Worm (Caenorhabditis elegans) whole organism, L3 larva: ENCODE results near the gene ZK1067.3.

Experiments used
- aly-2 ChIP-seq: fragments of 150-350 bp; optimal IDR thresholded peaks from 2 replicates; lab custom pipeline; 2014; ENCODE audit warnings: missing biosample characterization, missing genetic modification characterization
- ceh-82 ChIP-seq: fragments of 150-350 bp; optimal IDR thresholded peaks from 2 replicates; lab custom pipeline; 2014; ENCODE audit warnings: missing biosample characterization, missing genetic modification characterization
- unc-62 ChIP-seq: fragments of 150-350 bp; sonication (generic microtip); optimal IDR thresholded peaks from 4 replicates; lab custom pipeline; 2014; ENCODE audit warnings: missing biosample characterization, missing genetic modification reagents, missing genetic modification characterization

DNA sequence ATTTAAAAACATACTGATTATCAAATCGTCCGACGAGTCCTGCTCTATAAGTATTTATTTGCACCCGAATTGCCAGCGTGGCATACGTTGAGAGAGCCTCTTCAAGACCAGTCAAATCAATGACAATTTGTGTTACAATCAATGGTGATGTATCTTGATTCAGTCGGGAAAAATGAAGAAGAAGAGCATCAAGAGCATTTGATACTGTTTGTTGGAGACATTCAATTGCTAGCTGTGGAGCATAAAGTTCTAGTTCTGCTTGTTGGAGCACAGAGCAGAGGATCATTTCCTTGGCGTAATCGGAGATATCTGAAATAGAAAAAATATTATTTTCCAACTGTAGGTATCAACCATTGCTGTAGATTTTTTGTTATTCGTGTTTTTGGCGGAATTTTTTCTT is 49.6 kb upstream of the ZK1067.3 start:
- TF ChIP-seq aly-2 (no peak), ceh-82 (tag; lab: Kevin White, UChicago) (no peak), unc-62 (no peak)
